Worm (Caenorhabditis elegans): ENCODE measurements around the gene gly-1.

The gly-1 gene

ce11 chrII:10861723-10862486 lies 40.1 kb downstream of the gly-1 start (continued):
- no peak for TF ChIP-seq gei-17 (GFP tag; optimal IDR thresholded peaks at IDR 0.05)
- peak; percentile 16; the same call in 1 of the 2 replicates for TF ChIP-seq hmg-1.2 (GFP tag; IDR thresholded peaks at IDR 0.05)
- peak; percentile 28 for TF ChIP-seq atf-7 (tag; optimal IDR thresholded peaks at IDR 0.05)
- no peak for TF ChIP-seq ztf-26 (tag; optimal IDR thresholded peaks at IDR 0.05)
- TF ChIP-seq hmg-20 (GFP tag; IDR thresholded peaks at IDR 0.05): no peak

ce11 chrII:10861305-10861704 lies 40.7 kb downstream of the gly-1 start:
- TF ChIP-seq ztf-28 (GFP tag; IDR thresholded peaks at IDR 0.05): no peak
- peak; percentile 80 for TF ChIP-seq nfyb-1 (GFP tag; IDR thresholded peaks at IDR 0.05)
- TF ChIP-seq attf-6 (GFP tag; IDR thresholded peaks at IDR 0.05): no peak

- TF ChIP-seq him-1 (tag; optimal IDR thresholded peaks at IDR 0.05): no peak
- TF ChIP-seq fkh-3 (tag; optimal IDR thresholded peaks at IDR 0.05): no peak
- TF ChIP-seq atf-7 (tag; optimal IDR thresholded peaks at IDR 0.05): peak; percentile 11
- peak; percentile 61; the same call in 1 of the 2 replicates for TF ChIP-seq dox-1 (GFP tag; IDR thresholded peaks at IDR 0.05)
- no peak for TF ChIP-seq cebp-1 (GFP tag; IDR thresholded peaks at IDR 0.05)
- TF ChIP-seq cebp-1 (tag; optimal IDR thresholded peaks at IDR 0.05): peak; percentile 41
- no peak for TF ChIP-seq ama-1 (optimal IDR thresholded peaks at IDR 0.05)
- TF ChIP-seq ama-1 (GFP tag; optimal IDR thresholded peaks at IDR 0.05): no peak
- TF ChIP-seq nhr-80 (tag; optimal IDR thresholded peaks at IDR 0.05): peak; percentile 94
- no peak for TF ChIP-seq F57A8.1 (GFP tag; optimal IDR thresholded peaks at IDR 0.05)
- TF ChIP-seq attf-5 (GFP tag; optimal IDR thresholded peaks at IDR 0.05): peak; percentile 7
- TF ChIP-seq ztf-28 (GFP tag; IDR thresholded peaks at IDR 0.05): no peak
These were observed 41.2 kb downstream of the gly-1 start, which contains the start of gene M106.3 for ce11 chrII:10860840-10861239. TSS of gene M106.3 (minus strand) at chrII:10860909.

ce11 chrII:10859359-10859758 lies 42.6 kb downstream of the gly-1 start:
- TF ChIP-seq C06A6.2 (GFP tag; conservative IDR thresholded peaks at IDR 0.05) (no peak), ekl-4 (GFP tag; IDR thresholded peaks at IDR 0.05) (0 out of 2 replicates have a peak, but pooled peaks have one; percentile 26), nhr-80 (tag; optimal IDR thresholded peaks at IDR 0.05) (peak; percentile 70), dox-1 (GFP tag; IDR thresholded peaks at IDR 0.05) (peak; percentile 37; the same call in 1 of the 2 replicates), nfyb-1 (GFP tag; IDR thresholded peaks at IDR 0.05) (0 out of 2 replicates have a peak, but pooled peaks have one; percentile 13), snpc-4 (GFP tag; optimal IDR thresholded peaks at IDR 0.05) (no peak), snpc-4 (tag; optimal IDR thresholded peaks at IDR 0.05) (no peak), ztf-3 (GFP tag; optimal IDR thresholded peaks at IDR 0.05) (no peak), T07F8.4 (tag; optimal IDR thresholded peaks at IDR 0.05) (no peak)

- TF ChIP-seq hsf-1 (GFP tag; IDR thresholded peaks at IDR 0.05): no peak
- TF ChIP-seq hrde-1 (tag; optimal IDR thresholded peaks at IDR 0.05; ENCODE audit: borderline replicate concordance): no peak
These were observed 44.9 kb downstream of the gly-1 start, which contains the start of gene M106.7 for ce11 chrII:10857077-10857476. TSS of gene M106.7 (minus strand) at chrII:10857177.

ce11 chrII:10852880-10853279 lies 49.1 kb downstream of the gly-1 start:
- TF ChIP-seq B0336.3 (GFP tag; IDR thresholded peaks at IDR 0.05) (no peak), Y53G8AR.9 (GFP tag; conservative IDR thresholded peaks at IDR 0.05) (no peak), die-1 (tag; optimal IDR thresholded peaks at IDR 0.05) (no peak), sea-2 (GFP tag; IDR thresholded peaks at IDR 0.05) (no peak), ztf-28 (GFP tag; IDR thresholded peaks at IDR 0.05) (no peak), D2030.7 (GFP tag; IDR thresholded peaks at IDR 0.05) (peak; percentile 27; the same call in 1 of the 2 replicates), dpl-1 (GFP tag; optimal IDR thresholded peaks at IDR 0.05) (peak; percentile 4), F49E8.2 (tag; optimal IDR thresholded peaks at IDR 0.05; ENCODE audit: insufficient read depth) (peak; percentile 36), bed-2 (GFP tag; IDR thresholded peaks at IDR 0.05) (no peak), chd-7 (tag; optimal IDR thresholded peaks at IDR 0.05) (no peak), lin-35 (GFP tag; optimal IDR thresholded peaks at IDR 0.05) (no peak), F10E7.11 (tag; optimal IDR thresholded peaks at IDR 0.05) (no peak), pha-4 (tag; optimal IDR thresholded peaks at IDR 0.05) (no peak), cebp-2 (GFP tag; IDR thresholded peaks at IDR 0.05) (no peak), lin-54 (GFP tag; optimal IDR thresholded peaks at IDR 0.05) (peak; percentile 21), mxl-1 (tag; optimal IDR thresholded peaks at IDR 0.05) (no peak)
